Worm (Caenorhabditis elegans) whole organism, L3 larva: ENCODE data around the gene K08A2.2.

Experiments
- R02D3.7 ChIP-seq: fragments of 150-350 bp; optimal IDR thresholded peaks from 2 replicates; lab custom pipeline; 2014; ENCODE audit warnings: missing biosample characterization, missing genetic modification characterization
- aly-2 ChIP-seq: fragments of 150-350 bp; optimal IDR thresholded peaks from 2 replicates; lab custom pipeline; 2014; ENCODE audit warnings: missing biosample characterization, missing genetic modification characterization
- ama-1 ChIP-seq: fragments of 150-350 bp; optimal IDR thresholded peaks from 2 replicates; lab custom pipeline; 2018
- ceh-16 ChIP-seq: sonication (generic microtip); optimal IDR thresholded peaks from 2 replicates; lab custom pipeline; 2017; ENCODE audit warnings: missing biosample characterization, missing genetic modification characterization
- ceh-82 ChIP-seq: fragments of 150-350 bp; optimal IDR thresholded peaks from 2 replicates; lab custom pipeline; 2014; ENCODE audit warnings: missing biosample characterization, missing genetic modification characterization
- egl-5 ChIP-seq: fragments of 150-350 bp; optimal IDR thresholded peaks from 2 replicates; lab custom pipeline; 2017; ENCODE audit warnings: missing biosample characterization, missing genetic modification reagents, missing genetic modification characterization, inconsistent platforms
- elt-2 ChIP-seq: sonication (generic microtip); optimal IDR thresholded peaks from 2 replicates; lab custom pipeline; 2016; ENCODE audit warnings: missing genetic modification reagents, mild to moderate bottlenecking, missing genetic modification characterization, missing compliant biosample characterization
- fos-1 ChIP-seq: fragments of 150-350 bp; optimal IDR thresholded peaks from 2 replicates; lab custom pipeline; 2014; ENCODE audit warnings: missing biosample characterization, missing genetic modification characterization
- jun-1 ChIP-seq: fragments of 150-350 bp; optimal IDR thresholded peaks from 2 replicates; lab custom pipeline; 2014; ENCODE audit warnings: missing biosample characterization, missing genetic modification reagents, missing genetic modification characterization
- lin-15B ChIP-seq: fragments of 150-350 bp; optimal IDR thresholded peaks from 2 replicates; lab custom pipeline; 2014; ENCODE audit warnings: missing biosample characterization, missing genetic modification characterization
- lsy-12 ChIP-seq: sonication (generic microtip); optimal IDR thresholded peaks from 2 replicates; lab custom pipeline; 2016; ENCODE audit warnings: mild to moderate bottlenecking, missing genetic modification characterization, missing compliant biosample characterization
- nfya-1 ChIP-seq: sonication (generic microtip); optimal IDR thresholded peaks from 2 replicates; lab custom pipeline; 2017; ENCODE audit warnings: missing genetic modification characterization, mild to moderate bottlenecking, missing compliant biosample characterization, antibody characterized with exemption, moderate library complexity; ENCODE audit not compliant: insufficient read depth
- nhr-12 ChIP-seq: fragments of 150-350 bp; optimal IDR thresholded peaks from 2 replicates; lab custom pipeline; 2014; ENCODE audit warnings: missing biosample characterization, missing genetic modification characterization
- nhr-237 ChIP-seq: fragments of 150-350 bp; optimal IDR thresholded peaks from 2 replicates; lab custom pipeline; 2014; ENCODE audit warnings: missing biosample characterization, missing genetic modification characterization
- nhr-25 ChIP-seq: sonication (generic microtip); optimal IDR thresholded peaks from 2 replicates; lab custom pipeline; 2017; ENCODE audit warnings: missing biosample characterization, missing genetic modification characterization
- nhr-43 ChIP-seq: sonication (generic microtip); optimal IDR thresholded peaks from 2 replicates; lab custom pipeline; 2016; ENCODE audit warnings: mild to moderate bottlenecking, missing genetic modification characterization, missing compliant biosample characterization; ENCODE audit not compliant: poor library complexity, severe bottlenecking
- pha-4 ChIP-seq: fragments of 150-350 bp; optimal IDR thresholded peaks from 2 replicates; lab custom pipeline; 2014; ENCODE audit warnings: missing biosample characterization, missing genetic modification reagents, missing genetic modification characterization
- skn-1 ChIP-seq: fragments of 150-350 bp; optimal IDR thresholded peaks from 2 replicates; lab custom pipeline; 2014; ENCODE audit warnings: missing biosample characterization, missing genetic modification characterization
- snpc-4 ChIP-seq: fragments of 150-350 bp; optimal IDR thresholded peaks from 2 replicates; lab custom pipeline; 2014; ENCODE audit warnings: missing biosample characterization, missing genetic modification characterization
- tbx-2 ChIP-seq: sonication (generic microtip); optimal IDR thresholded peaks from 2 replicates; lab custom pipeline; 2016; ENCODE audit warnings: mild to moderate bottlenecking, missing genetic modification characterization, missing compliant biosample characterization
- unc-39 ChIP-seq: sonication (generic microtip); optimal IDR thresholded peaks from 4 replicates; lab custom pipeline; 2017; ENCODE audit warnings: missing biosample characterization, missing genetic modification characterization

The K08A2.2 gene

ce11 chrII:3036344-3036743, 44.9 kb downstream of the K08A2.2 start:
- TF ChIP-seq nhr-25 (tag; lab: Kevin White, UChicago) (no peak), nhr-12 (tag; lab: Kevin White, UChicago) (no peak)

- TF ChIP-seq elt-2 (tag; lab: Kevin White, UChicago) = no peak
- no peak for TF ChIP-seq tbx-2 (tag; lab: Kevin White, UChicago)
- no peak for TF ChIP-seq skn-1
- no peak for TF ChIP-seq ceh-82
- no peak for TF ChIP-seq nhr-237 (tag; lab: Kevin White, UChicago)
- TF ChIP-seq egl-5 = no peak
- TF ChIP-seq ceh-16 (tag; lab: Kevin White, UChicago) = no peak
- no peak for TF ChIP-seq nhr-25 (tag; lab: Kevin White, UChicago)
- TF ChIP-seq jun-1 (tag; lab: Kevin White, UChicago) = no peak
- TF ChIP-seq lsy-12 = no peak
- TF ChIP-seq nhr-43 (tag; lab: Kevin White, UChicago) = no peak
- TF ChIP-seq snpc-4 (tag; lab: Kevin White, UChicago) = no peak
- no peak for TF ChIP-seq fos-1 (tag; lab: Kevin White, UChicago)
- TF ChIP-seq lin-15B (tag; lab: Kevin White, UChicago) = no peak
- no peak for TF ChIP-seq R02D3.7 (tag; lab: Kevin White, UChicago)
- no peak for TF ChIP-seq pha-4 (tag; lab: Kevin White, UChicago)
- TF ChIP-seq aly-2 (tag; lab: Kevin White, UChicago) = no peak
- no peak for TF ChIP-seq nfya-1 (tag; lab: Kevin White, UChicago)
- no peak for TF ChIP-seq unc-39 (tag; lab: Kevin White, UChicago)
Observed at ce11 chrII:3038453-3038909, 47.1 kb downstream of the K08A2.2 start, which contains the start of the genes B0454.26 and B0454.5. TSS of gene B0454.26 (minus strand) at chrII:3038553. TSS of gene B0454.5 (plus strand) at chrII:3038859.

- TF ChIP-seq nhr-25 (tag; lab: Kevin White, UChicago) (no peak), ama-1 (lab: Kevin White, UChicago) (no peak), skn-1 (no peak), ceh-16 (tag; lab: Kevin White, UChicago) (no peak)
Observed at ce11 chrII:3043358-3043757, 52.0 kb downstream of the K08A2.2 start, which contains the start of gene B0454.8. TSS of gene B0454.8 (minus strand) at chrII:3043458.
